Worm (Caenorhabditis elegans): Measurements from ENCODE around the gene ZK1307.2.

DNA sequence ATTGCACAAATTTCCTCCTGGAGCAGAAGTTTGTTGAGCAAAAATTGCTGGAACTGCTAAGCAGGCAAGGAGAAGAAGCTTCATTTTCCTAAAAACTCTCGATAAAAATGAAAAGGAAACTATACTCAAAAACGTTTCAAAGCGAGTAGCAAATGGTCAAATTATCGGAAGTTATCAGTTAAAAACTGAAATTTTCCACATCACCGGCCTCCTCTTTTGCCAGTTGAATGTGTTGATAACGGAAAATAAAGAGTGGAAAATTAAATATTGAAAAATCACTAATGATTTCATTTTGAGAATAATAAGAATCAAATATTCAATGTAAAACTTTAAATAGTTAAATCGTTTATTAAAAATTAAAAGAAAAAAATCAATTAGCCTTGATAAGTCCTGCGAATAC lies 5.2 kb upstream of the ZK1307.2 start, which contains the start of gene ZK1320.2:
- TF ChIP-seq klf-2 (GFP tag; conservative IDR thresholded peaks at IDR 0.05) (no peak), flt-1 (GFP tag; IDR thresholded peaks at IDR 0.05) (no peak), cog-1 (tag; optimal IDR thresholded peaks at IDR 0.05) (no peak), tab-1 (GFP tag; IDR thresholded peaks at IDR 0.05) (no peak), med-1 (GFP tag; optimal IDR thresholded peaks at IDR 0.05; ENCODE audit: insufficient read depth) (no peak)

Data from whole organism, midembryonic.